Fruit fly (Drosophila melanogaster): ENCODE data around the gene CG42682.

dm6 chr2L:14887530-14887929 lies 45.4 kb downstream of the CG42682 start:
- TF ChIP-seq usp (GFP tag; optimal IDR thresholded peaks at IDR 0.05): no peak
- no peak for TF ChIP-seq Dll (optimal IDR thresholded peaks at IDR 0.05)
- TF ChIP-seq psq (optimal IDR thresholded peaks at IDR 0.05): no peak
- TF ChIP-seq CG8478 (optimal IDR thresholded peaks at IDR 0.05): no peak

Data from whole organism.